Fruit fly (Drosophila melanogaster) whole organism, embryonic: Measurements from ENCODE around the gene amn.

ENCODE experiments used
- CG1024 ChIP-seq: fragments of 200-800 bp; sonication (Bioruptor generic); IDR thresholded peaks from 2 replicates; pipeline ENCODE4 v1.3.6; 2022; ENCODE audit warnings: missing biosample characterization, missing genetic modification characterization
- CG10462 ChIP-seq: fragments of 200-800 bp; sonication (Bioruptor generic); optimal IDR thresholded peaks from 2 replicates; lab custom pipeline; 2016; ENCODE audit warnings: missing biosample characterization, missing genetic modification characterization
- CG10654 ChIP-seq: fragments of 200-800 bp; sonication (Bioruptor generic); optimal IDR thresholded peaks from 2 replicates; lab custom pipeline; 2016; ENCODE audit warnings: missing biosample characterization, missing genetic modification characterization
- CG10959 ChIP-seq: fragments of 200-800 bp; sonication (Bioruptor generic); IDR thresholded peaks from 2 replicates; pipeline ENCODE4 v1.3.6; 2022; ENCODE audit warnings: missing biosample characterization, missing genetic modification characterization
- CG13424 ChIP-seq: fragments of 200-800 bp; sonication (Bioruptor generic); optimal IDR thresholded peaks from 2 replicates; lab custom pipeline; 2019; ENCODE audit warnings: missing biosample characterization, mild to moderate bottlenecking, missing genetic modification characterization, moderate library complexity
- CG14965 ChIP-seq: fragments of 200-800 bp; sonication (Bioruptor generic); optimal IDR thresholded peaks from 2 replicates; lab custom pipeline; 2016; ENCODE audit warnings: missing biosample characterization, missing genetic modification characterization, borderline replicate concordance
- CG1529 ChIP-seq: fragments of 200-800 bp; sonication (Bioruptor generic); optimal IDR thresholded peaks from 3 replicates; lab custom pipeline; 2018; ENCODE audit warnings: missing biosample characterization, missing genetic modification characterization
- CG15479 ChIP-seq: fragments of 200-800 bp; sonication (Bioruptor generic); optimal IDR thresholded peaks from 3 replicates; lab custom pipeline; 2019; ENCODE audit warnings: missing biosample characterization, mild to moderate bottlenecking, missing genetic modification characterization, moderate library complexity
- CG15514 ChIP-seq: fragments of 200-800 bp; sonication (Bioruptor generic); optimal IDR thresholded peaks from 3 replicates; lab custom pipeline; 2017; ENCODE audit warnings: missing biosample characterization, missing genetic modification characterization, mild to moderate bottlenecking, moderate library complexity, missing genetic modification reagents
- CG17361 ChIP-seq: fragments of 200-800 bp; sonication (Bioruptor generic); IDR thresholded peaks from 3 replicates; pipeline ENCODE4 v1.3.6; 2022; ENCODE audit warnings: missing biosample characterization, missing genetic modification characterization
- CG17385 ChIP-seq: fragments of 200-800 bp; sonication (Bioruptor generic); optimal IDR thresholded peaks from 3 replicates; lab custom pipeline; 2018; ENCODE audit warnings: missing biosample characterization, mild to moderate bottlenecking, missing genetic modification characterization
- CG2678 ChIP-seq: fragments of 200-800 bp; sonication (Bioruptor generic); optimal IDR thresholded peaks from 3 replicates; lab custom pipeline; 2019; ENCODE audit warnings: missing biosample characterization, mild to moderate bottlenecking, missing genetic modification characterization, moderate library complexity
- CG5180 ChIP-seq: fragments of 200-800 bp; sonication (Bioruptor generic); optimal IDR thresholded peaks from 3 replicates; lab custom pipeline; 2017; ENCODE audit warnings: missing biosample characterization, missing genetic modification characterization, mild to moderate bottlenecking, moderate library complexity, missing genetic modification reagents
- CG7271 ChIP-seq: fragments of 200-800 bp; sonication (Bioruptor generic); optimal IDR thresholded peaks from 2 replicates; lab custom pipeline; 2018; ENCODE audit warnings: missing biosample characterization, mild to moderate bottlenecking, missing genetic modification characterization, moderate library complexity
- CG8281 ChIP-seq: fragments of 200-800 bp; sonication (Bioruptor generic); optimal IDR thresholded peaks from 2 replicates; lab custom pipeline; 2018; ENCODE audit warnings: missing biosample characterization, mild to moderate bottlenecking, missing genetic modification characterization, moderate library complexity
- CG8924 ChIP-seq: fragments of 200-800 bp; optimal IDR thresholded peaks from 3 replicates; lab custom pipeline; 2019; ENCODE audit warnings: missing biosample characterization, mild to moderate bottlenecking, missing genetic modification characterization, moderate library complexity
- Camta ChIP-seq: fragments of 200-800 bp; sonication (Bioruptor generic); optimal IDR thresholded peaks from 2 replicates; lab custom pipeline; 2016; ENCODE audit warnings: missing biosample characterization, missing genetic modification characterization
- CoRest ChIP-seq: fragments of 200-800 bp; sonication (Bioruptor generic); optimal IDR thresholded peaks from 3 replicates; lab custom pipeline; 2018; ENCODE audit warnings: missing biosample characterization, mild to moderate bottlenecking, missing genetic modification characterization, moderate library complexity
- D19A ChIP-seq: fragments of 200-800 bp; optimal IDR thresholded peaks from 3 replicates; lab custom pipeline; 2019; ENCODE audit warnings: missing biosample characterization, mild to moderate bottlenecking, missing genetic modification characterization, moderate library complexity
- Dbx ChIP-seq: fragments of 200-800 bp; sonication (Bioruptor generic); IDR thresholded peaks from 3 replicates; pipeline ENCODE4 v1.3.6; 2022; ENCODE audit warnings: missing biosample characterization, missing genetic modification characterization
- Gug ChIP-seq: fragments of 200-800 bp; sonication (Bioruptor generic); IDR thresholded peaks from 4 replicates; pipeline ENCODE4 v1.3.6; 2022; ENCODE audit warnings: missing biosample characterization, missing genetic modification characterization
- Hr51 ChIP-seq, 2 experiments: fragments of 200-800 bp; sonication (Bioruptor generic); optimal IDR thresholded peaks; 2 replicates in 1 of 2; 3 replicates in 1 of 2; lab custom pipeline; 2016 to 2018; ENCODE audit warnings: missing biosample characterization in 2 of 2, missing genetic modification characterization in 2 of 2, mild to moderate bottlenecking in 1 of 2, moderate library complexity in 1 of 2
- Hr78 ChIP-seq, 2 experiments: fragments of 200-800 bp in 1 of 2; fragments of >200 bp in 1 of 2; sonication (Bioruptor generic) in 1 of 2; optimal IDR thresholded peaks; 2 replicates each; lab custom pipeline; 2017 to 2019; ENCODE audit warnings: missing biosample characterization in 2 of 2, missing genetic modification characterization in 2 of 2, mild to moderate bottlenecking in 1 of 2, moderate library complexity in 1 of 2
- MBD-R2 ChIP-seq: fragments of 200-800 bp; sonication (Bioruptor generic); IDR thresholded peaks from 2 replicates; pipeline ENCODE4 v1.3.6; 2022; ENCODE audit warnings: missing biosample characterization, missing genetic modification characterization
- Meics ChIP-seq: fragments of 200-800 bp; sonication (Bioruptor generic); optimal IDR thresholded peaks from 2 replicates; lab custom pipeline; 2017; ENCODE audit warnings: missing biosample characterization, mild to moderate bottlenecking, missing genetic modification characterization
- Oli ChIP-seq: fragments of 200-800 bp; sonication (Bioruptor generic); optimal IDR thresholded peaks from 2 replicates; lab custom pipeline; 2018; ENCODE audit warnings: missing biosample characterization, mild to moderate bottlenecking, missing genetic modification characterization, moderate library complexity
- Pdp1 ChIP-seq, 2 experiments: fragments of 200-800 bp; sonication (Bioruptor generic); optimal IDR thresholded peaks; 3 replicates each; lab custom pipeline; 2016; ENCODE audit warnings: missing biosample characterization in 2 of 2, missing genetic modification characterization in 2 of 2, mild to moderate bottlenecking in 1 of 2, moderate library complexity in 1 of 2
- abd-A ChIP-seq: fragments of 200-800 bp; sonication (Bioruptor generic); optimal IDR thresholded peaks from 3 replicates; lab custom pipeline; 2019; ENCODE audit warnings: missing biosample characterization, mild to moderate bottlenecking, missing genetic modification characterization, moderate library complexity
- bbx ChIP-seq: fragments of 200-800 bp; sonication (Bioruptor generic); IDR thresholded peaks from 2 replicates; pipeline ENCODE4 v1.3.6; 2022; ENCODE audit warnings: missing biosample characterization, missing genetic modification characterization; ENCODE audit not compliant: partially characterized antibody
- bsh ChIP-seq, 2 experiments: fragments of 200-800 bp; sonication (Bioruptor generic); optimal IDR thresholded peaks; 2 replicates each; lab custom pipeline; 2017 to 2018; ENCODE audit warnings: mild to moderate bottlenecking in 2 of 2, missing biosample characterization in 2 of 2, missing genetic modification characterization in 2 of 2, moderate library complexity in 1 of 2
- dimm ChIP-seq: fragments of 200-800 bp; sonication (Bioruptor generic); IDR thresholded peaks from 2 replicates; pipeline ENCODE4 v1.3.6; 2022; ENCODE audit warnings: missing biosample characterization, missing genetic modification characterization
- dmrt99B ChIP-seq: fragments of 200-800 bp; sonication (Bioruptor generic); optimal IDR thresholded peaks from 2 replicates; lab custom pipeline; 2018; ENCODE audit warnings: missing biosample characterization, mild to moderate bottlenecking, missing genetic modification characterization, moderate library complexity
- esg ChIP-seq: fragments of 200-800 bp; sonication (Bioruptor generic); conservative IDR thresholded peaks from 2 replicates; pipeline ENCODE4 v1.3.6; 2022; ENCODE audit warnings: missing biosample characterization, missing genetic modification characterization
- fd96Cb ChIP-seq: fragments of 200-800 bp; sonication (Bioruptor generic); optimal IDR thresholded peaks from 2 replicates; lab custom pipeline; 2018; ENCODE audit warnings: missing biosample characterization, mild to moderate bottlenecking, missing genetic modification characterization, moderate library complexity
- h ChIP-seq: fragments of >200 bp; optimal IDR thresholded peaks from 2 replicates; lab custom pipeline; 2017
- insv ChIP-seq, 2 experiments: fragments of 200-800 bp; sonication (Bioruptor generic); optimal IDR thresholded peaks; 3 replicates each; lab custom pipeline; 2016 to 2018; ENCODE audit warnings: missing biosample characterization in 2 of 2, missing genetic modification characterization in 2 of 2
- nmo ChIP-seq: fragments of 200-800 bp; sonication (Bioruptor generic); optimal IDR thresholded peaks from 2 replicates; lab custom pipeline; 2018; ENCODE audit warnings: missing biosample characterization, mild to moderate bottlenecking, missing genetic modification characterization, moderate library complexity
- nom ChIP-seq: fragments of 200-800 bp; sonication (Bioruptor generic); optimal IDR thresholded peaks from 2 replicates; lab custom pipeline; 2017; ENCODE audit warnings: missing biosample characterization, missing genetic modification characterization, mild to moderate bottlenecking, moderate library complexity, missing genetic modification reagents
- org-1 ChIP-seq: fragments of 200-800 bp; sonication (Bioruptor generic); optimal IDR thresholded peaks from 2 replicates; lab custom pipeline; 2017; ENCODE audit warnings: missing biosample characterization, missing genetic modification characterization
- pros ChIP-seq: fragments of 200-800 bp; sonication (Bioruptor generic); optimal IDR thresholded peaks from 3 replicates; lab custom pipeline; 2019; ENCODE audit warnings: missing biosample characterization, mild to moderate bottlenecking, missing genetic modification characterization, moderate library complexity
- row ChIP-seq: fragments of 200-800 bp; sonication (Bioruptor generic); IDR thresholded peaks from 3 replicates; pipeline ENCODE4 v1.3.6; 2022; ENCODE audit warnings: missing biosample characterization, missing genetic modification characterization
- sd ChIP-seq: fragments of 200-800 bp; sonication (Bioruptor generic); optimal IDR thresholded peaks from 3 replicates; lab custom pipeline; 2018; ENCODE audit warnings: missing biosample characterization, mild to moderate bottlenecking, missing genetic modification characterization, moderate library complexity
- seq ChIP-seq: fragments of 200-800 bp; sonication (Bioruptor generic); IDR thresholded peaks from 2 replicates; pipeline ENCODE4 v1.3.6; 2022; ENCODE audit warnings: missing biosample characterization, missing genetic modification characterization
- sna ChIP-seq: fragments of 200-800 bp; sonication (Bioruptor generic); IDR thresholded peaks from 2 replicates; pipeline ENCODE4 v1.3.6; 2022; ENCODE audit warnings: missing biosample characterization, missing genetic modification characterization; ENCODE audit not compliant: partially characterized antibody
- tin ChIP-seq: fragments of 200-800 bp; sonication (Bioruptor generic); optimal IDR thresholded peaks from 3 replicates; lab custom pipeline; 2016; ENCODE audit warnings: missing biosample characterization, missing genetic modification characterization
- tio ChIP-seq: fragments of 200-800 bp; sonication (Bioruptor generic); optimal IDR thresholded peaks from 2 replicates; lab custom pipeline; 2017; ENCODE audit warnings: missing biosample characterization, missing genetic modification characterization, inconsistent platforms
- vfl ChIP-seq: fragments of 200-800 bp; sonication (Bioruptor generic); optimal IDR thresholded peaks from 2 replicates; lab custom pipeline; 2016; ENCODE audit warnings: missing biosample characterization, missing genetic modification characterization
- yki ChIP-seq: fragments of >200 bp; optimal IDR thresholded peaks from 3 replicates; lab custom pipeline; 2018

Gene amn

dm6 chrX:19875629-19876028 is 14.2 kb downstream of the amn start:
- TF ChIP-seq CG8281 (tag; lab: Kevin White, UChicago): peak; percentile 92
- TF ChIP-seq Pdp1 (GFP tag; optimal IDR thresholded peaks at IDR 0.05; lab: Kevin White, UChicago): peak in 1 of 2 experiments; percentile 29
- TF ChIP-seq CG10654 (GFP tag; lab: Kevin White, UChicago): no peak

dm6 chrX:19875059-19875458 is 14.8 kb downstream of the amn start:
- TF ChIP-seq tio (GFP tag; lab: Kevin White, UChicago) (peak; percentile 20), CG10654 (GFP tag; lab: Kevin White, UChicago) (no peak), Meics (GFP tag; lab: Kevin White, UChicago) (peak; percentile 11), CG13424 (tag; lab: Kevin White, UChicago) (peak; percentile 22), CG7271 (no peak), org-1 (peak; percentile 24), dimm (GFP tag; lab: Robert Waterston, UW) (no peak), CG15514 (GFP tag; lab: Kevin White, UChicago) (no peak), CG10959 (GFP tag; lab: Robert Waterston, UW) (no peak), sd (no peak), MBD-R2 (no peak), pros (no peak), sna (GFP tag; lab: Robert Waterston, UW) (no peak), vfl (GFP tag; lab: Kevin White, UChicago) (no peak), CG5180 (peak; percentile 1), Hr78 (GFP tag; optimal IDR thresholded peaks at IDR 0.05; lab: Kevin White, UChicago) (peak in 1 of 2 experiments; percentile 3), Hr51 (GFP tag; optimal IDR thresholded peaks at IDR 0.05; lab: Kevin White, UChicago) (peak in 1 of 2 experiments; percentile 49), tin (no peak), CG10462 (GFP tag; lab: Kevin White, UChicago) (peak; percentile 5), yki (lab: Kevin White, UChicago) (no peak), h (lab: Kevin White, UChicago) (no peak), CG14965 (GFP tag; lab: Kevin White, UChicago) (no peak), insv (GFP tag; optimal IDR thresholded peaks at IDR 0.05; lab: Kevin White, UChicago) (no peak), nom (GFP tag; lab: Kevin White, UChicago) (peak; percentile 92), bsh (GFP tag; optimal IDR thresholded peaks at IDR 0.05; lab: Kevin White, UChicago) (peak; percentile 56 to 94), Gug (no peak), nmo (GFP tag; lab: Kevin White, UChicago) (peak; percentile 44), CoRest (peak; percentile 17), CG2678 (tag; lab: Kevin White, UChicago) (peak; percentile 53), esg (no peak), fd96Cb (tag; lab: Kevin White, UChicago) (peak; percentile 30), bbx (GFP tag; lab: Robert Waterston, UW) (no peak), CG1024 (GFP tag; lab: Robert Waterston, UW) (no peak), CG15479 (no peak), Dbx (GFP tag; lab: Robert Waterston, UW) (no peak), Camta (GFP tag; lab: Kevin White, UChicago) (no peak), CG1529 (GFP tag; lab: Kevin White, UChicago) (peak; percentile 38), dmrt99B (tag; lab: Kevin White, UChicago) (peak; percentile 71), D19A (tag; lab: Kevin White, UChicago) (peak; percentile 44), CG17361 (GFP tag; lab: Robert Waterston, UW) (peak; percentile 45; the same call in 1 of the 3 replicates), seq (no peak), CG17385 (GFP tag; lab: Kevin White, UChicago) (peak; percentile 36), CG8924 (tag; lab: Kevin White, UChicago) (peak; percentile 43), abd-A (tag; lab: Kevin White, UChicago) (no peak), Oli (peak; percentile 48), row (GFP tag; lab: Robert Waterston, UW) (peak; percentile 33; the same call in 2 of the 3 replicates)
